Worm (Caenorhabditis elegans) whole organism, late embryonic: Measurements from ENCODE around the gene srw-6.

Experiments used
- K09A11.1 ChIP-seq: sonication (generic microtip); optimal IDR thresholded peaks from 2 replicates; lab custom pipeline; 2017; ENCODE audit warnings: antibody characterized with exemption, mild to moderate bottlenecking, missing genetic modification characterization, missing compliant biosample characterization; ENCODE audit not compliant: insufficient read depth
- Y22D7AL.16 ChIP-seq: sonication (generic microtip); optimal IDR thresholded peaks from 2 replicates; lab custom pipeline; 2016; ENCODE audit warnings: missing genetic modification characterization, missing compliant biosample characterization
- ceh-18 ChIP-seq: sonication (generic microtip); optimal IDR thresholded peaks from 2 replicates; lab custom pipeline; 2016; ENCODE audit warnings: missing genetic modification characterization, missing compliant biosample characterization
- ceh-19 ChIP-seq: fragments of 200-800 bp; sonication (Bioruptor generic); optimal IDR thresholded peaks from 2 replicates; lab custom pipeline; 2018; ENCODE audit warnings: mild to moderate bottlenecking, missing genetic modification characterization, missing compliant biosample characterization
- ceh-24 ChIP-seq: sonication (generic microtip); optimal IDR thresholded peaks from 2 replicates; lab custom pipeline; 2016; ENCODE audit warnings: mild to moderate bottlenecking, missing genetic modification characterization, missing compliant biosample characterization
- ceh-30 ChIP-seq: fragments of 150-350 bp; optimal IDR thresholded peaks from 2 replicates; lab custom pipeline; 2014; ENCODE audit warnings: missing biosample characterization, missing genetic modification characterization
- ceh-34 ChIP-seq: sonication (generic microtip); optimal IDR thresholded peaks from 2 replicates; lab custom pipeline; 2016; ENCODE audit warnings: mild to moderate bottlenecking, missing genetic modification characterization, missing compliant biosample characterization
- ceh-48 ChIP-seq: sonication (generic microtip); optimal IDR thresholded peaks from 2 replicates; lab custom pipeline; 2016; ENCODE audit warnings: missing genetic modification characterization, inconsistent platforms, missing compliant biosample characterization
- ceh-9 ChIP-seq: sonication (generic microtip); optimal IDR thresholded peaks from 2 replicates; lab custom pipeline; 2016; ENCODE audit warnings: mild to moderate bottlenecking, missing genetic modification characterization, inconsistent platforms, missing compliant biosample characterization
- che-1 ChIP-seq: sonication (generic microtip); optimal IDR thresholded peaks from 2 replicates; lab custom pipeline; 2016; ENCODE audit warnings: mild to moderate bottlenecking, missing genetic modification characterization, missing compliant biosample characterization
- dve-1 ChIP-seq: sonication (generic microtip); optimal IDR thresholded peaks from 2 replicates; lab custom pipeline; 2017; ENCODE audit warnings: antibody characterized with exemption, mild to moderate bottlenecking, missing genetic modification characterization, missing compliant biosample characterization
- elt-2 ChIP-seq: sonication (generic microtip); optimal IDR thresholded peaks from 2 replicates; lab custom pipeline; 2016; ENCODE audit warnings: missing genetic modification reagents, missing genetic modification characterization, missing compliant biosample characterization
- elt-4 ChIP-seq: sonication (generic microtip); optimal IDR thresholded peaks from 2 replicates; lab custom pipeline; 2016; ENCODE audit warnings: missing genetic modification characterization, missing compliant biosample characterization
- fax-1 ChIP-seq: sonication (generic microtip); optimal IDR thresholded peaks from 2 replicates; lab custom pipeline; 2016; ENCODE audit warnings: missing genotype, missing genetic modification characterization, missing compliant biosample characterization
- fkh-6 ChIP-seq: sonication (generic microtip); optimal IDR thresholded peaks from 2 replicates; lab custom pipeline; 2016; ENCODE audit warnings: missing genetic modification characterization, missing compliant biosample characterization
- hlh-13 ChIP-seq: fragments of 200-800 bp; sonication (Bioruptor generic); optimal IDR thresholded peaks from 2 replicates; lab custom pipeline; 2018; ENCODE audit warnings: mild to moderate bottlenecking, missing genetic modification characterization, missing compliant biosample characterization
- hlh-30 ChIP-seq: sonication (generic microtip); optimal IDR thresholded peaks from 2 replicates; lab custom pipeline; 2017; ENCODE audit warnings: antibody characterized with exemption, missing genetic modification characterization, missing compliant biosample characterization; ENCODE audit not compliant: insufficient read depth
- hlh-6 ChIP-seq: sonication (generic microtip); optimal IDR thresholded peaks from 2 replicates; lab custom pipeline; 2016; ENCODE audit warnings: missing genotype, missing genetic modification characterization, missing compliant biosample characterization
- hlh-8 ChIP-seq: sonication (generic microtip); optimal IDR thresholded peaks from 2 replicates; lab custom pipeline; 2016; ENCODE audit warnings: missing genotype, missing genetic modification characterization, missing compliant biosample characterization
- lim-6 ChIP-seq: sonication (generic microtip); optimal IDR thresholded peaks from 2 replicates; lab custom pipeline; 2016; ENCODE audit warnings: missing genetic modification characterization, missing compliant biosample characterization
- lin-11 ChIP-seq: fragments of 200-800 bp; sonication (Bioruptor generic); optimal IDR thresholded peaks from 2 replicates; lab custom pipeline; 2018; ENCODE audit warnings: mild to moderate bottlenecking, missing genetic modification characterization, missing compliant biosample characterization
- madf-2 ChIP-seq: sonication (generic microtip); optimal IDR thresholded peaks from 2 replicates; lab custom pipeline; 2017; ENCODE audit warnings: missing genetic modification characterization, missing compliant biosample characterization
- nfya-1 ChIP-seq: sonication (generic microtip); optimal IDR thresholded peaks from 2 replicates; lab custom pipeline; 2017; ENCODE audit warnings: missing genetic modification characterization, mild to moderate bottlenecking, missing compliant biosample characterization, antibody characterized with exemption, moderate library complexity
- npax-4 ChIP-seq: sonication (generic microtip); optimal IDR thresholded peaks from 2 replicates; lab custom pipeline; 2016; ENCODE audit warnings: missing genetic modification characterization, missing compliant biosample characterization
- odd-2 ChIP-seq: sonication (generic microtip); optimal IDR thresholded peaks from 2 replicates; lab custom pipeline; 2017; ENCODE audit warnings: antibody characterized with exemption, mild to moderate bottlenecking, missing genetic modification characterization, missing compliant biosample characterization
- pag-3 ChIP-seq: sonication (generic microtip); optimal IDR thresholded peaks from 2 replicates; lab custom pipeline; 2016; ENCODE audit warnings: missing compliant biosample characterization, missing genetic modification characterization, borderline replicate concordance
- pat-9 ChIP-seq: fragments of 200-800 bp; sonication (Bioruptor generic); optimal IDR thresholded peaks from 2 replicates; lab custom pipeline; 2018; ENCODE audit warnings: mild to moderate bottlenecking, missing genetic modification characterization, moderate library complexity, missing compliant biosample characterization
- pax-1 ChIP-seq: fragments of 150-350 bp; optimal IDR thresholded peaks from 2 replicates; lab custom pipeline; 2014; ENCODE audit warnings: missing biosample characterization, missing genetic modification characterization
- pha-2 ChIP-seq: sonication (generic microtip); optimal IDR thresholded peaks from 2 replicates; lab custom pipeline; 2017; ENCODE audit warnings: mild to moderate bottlenecking, missing genetic modification characterization, missing compliant biosample characterization
- ref-2 ChIP-seq: sonication (generic microtip); optimal IDR thresholded peaks from 2 replicates; lab custom pipeline; 2016; ENCODE audit warnings: missing genetic modification characterization, missing compliant biosample characterization
- sdc-2 ChIP-seq: sonication (generic microtip); optimal IDR thresholded peaks from 2 replicates; lab custom pipeline; 2016; ENCODE audit warnings: missing genotype, missing genetic modification characterization, missing compliant biosample characterization
- sox-2 ChIP-seq: fragments of 200-800 bp; sonication (Bioruptor generic); IDR thresholded peaks from 2 replicates; pipeline ENCODE4 v1.3.6; 2022; ENCODE audit warnings: missing genetic modification reagents, missing genetic modification characterization, missing compliant biosample characterization
- syd-9 ChIP-seq: sonication (generic microtip); optimal IDR thresholded peaks from 2 replicates; lab custom pipeline; 2016; ENCODE audit warnings: mild to moderate bottlenecking, missing genetic modification characterization, moderate library complexity, missing compliant biosample characterization
- tbx-2 ChIP-seq: sonication (generic microtip); optimal IDR thresholded peaks from 2 replicates; lab custom pipeline; 2016; ENCODE audit warnings: missing genetic modification characterization, missing compliant biosample characterization
- tbx-7 ChIP-seq: sonication (generic microtip); optimal IDR thresholded peaks from 2 replicates; lab custom pipeline; 2016; ENCODE audit warnings: missing genotype, missing genetic modification characterization, missing compliant biosample characterization
- ttx-3 ChIP-seq: sonication (generic microtip); optimal IDR thresholded peaks from 2 replicates; lab custom pipeline; 2016; ENCODE audit warnings: missing genetic modification reagents, missing genetic modification characterization, missing compliant biosample characterization
- unc-3 ChIP-seq, 2 experiments: fragments of 200-800 bp in 1 of 2; sonication (Bioruptor generic) in 1 of 2; sonication (generic microtip) in 1 of 2; conservative IDR thresholded peaks in 1 of 2; optimal IDR thresholded peaks in 1 of 2; 2 replicates each; pipeline versions ENCODE4 v1.3.6 to Lab custom; 2016 to 2022; ENCODE audit warnings: missing compliant biosample characterization in 2 of 2, missing genetic modification characterization in 2 of 2, missing genetic modification reagents in 1 of 2
- unc-42 ChIP-seq: sonication (generic microtip); optimal IDR thresholded peaks from 2 replicates; lab custom pipeline; 2016; ENCODE audit warnings: missing genotype, missing genetic modification characterization, missing compliant biosample characterization
- unc-86 ChIP-seq: sonication (generic microtip); optimal IDR thresholded peaks from 2 replicates; lab custom pipeline; 2016; ENCODE audit warnings: missing genetic modification characterization, missing compliant biosample characterization
- zip-5 ChIP-seq: sonication (generic microtip); optimal IDR thresholded peaks from 2 replicates; lab custom pipeline; 2016; ENCODE audit warnings: missing genetic modification characterization, missing compliant biosample characterization

srw-6 gene

DNA sequence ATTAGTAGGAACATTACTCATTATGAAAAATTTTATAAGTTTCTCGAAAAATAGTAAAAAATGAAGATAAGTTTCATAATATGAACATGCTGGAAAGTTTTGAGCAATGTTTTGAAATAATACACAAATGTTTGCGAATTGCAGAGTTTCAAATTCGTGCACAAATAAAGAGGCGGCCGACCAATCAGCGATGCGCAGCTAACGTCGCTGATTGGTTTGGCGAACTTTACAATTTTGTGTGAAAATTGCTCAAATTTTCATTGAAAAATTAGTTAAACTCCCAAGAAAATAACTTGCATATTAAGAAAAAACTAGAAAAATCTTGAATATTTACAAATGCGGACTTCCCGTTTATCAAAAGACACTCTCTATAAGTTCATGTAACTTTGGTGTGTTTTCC, 24.2 kb downstream of the srw-6 start:
- TF ChIP-seq dve-1 (tag; lab: Kevin White, UChicago) (no peak), pag-3 (tag; lab: Kevin White, UChicago) (no peak), lim-6 (no peak), unc-42 (tag; lab: Kevin White, UChicago) (no peak), fax-1 (no peak), nfya-1 (tag; lab: Kevin White, UChicago) (peak; percentile 78), fkh-6 (no peak)

- no peak for TF ChIP-seq ceh-19
- TF ChIP-seq lin-11 (tag; lab: Kevin White, UChicago), result no peak
- TF ChIP-seq pag-3 (tag; lab: Kevin White, UChicago), result no peak
- no peak for TF ChIP-seq unc-42 (tag; lab: Kevin White, UChicago)
- TF ChIP-seq elt-2, result no peak
- no peak for TF ChIP-seq ref-2 (tag; lab: Kevin White, UChicago)
- no peak for TF ChIP-seq sox-2 (GFP tag; lab: Robert Waterston, UW)
- no peak for TF ChIP-seq zip-5
- no peak for TF ChIP-seq pha-2 (tag; lab: Kevin White, UChicago)
- no peak for TF ChIP-seq elt-4 (tag; lab: Kevin White, UChicago)
These were observed 33.0 kb downstream of the srw-6 start for ce11 chrV:3841462-3841861.

DNA sequence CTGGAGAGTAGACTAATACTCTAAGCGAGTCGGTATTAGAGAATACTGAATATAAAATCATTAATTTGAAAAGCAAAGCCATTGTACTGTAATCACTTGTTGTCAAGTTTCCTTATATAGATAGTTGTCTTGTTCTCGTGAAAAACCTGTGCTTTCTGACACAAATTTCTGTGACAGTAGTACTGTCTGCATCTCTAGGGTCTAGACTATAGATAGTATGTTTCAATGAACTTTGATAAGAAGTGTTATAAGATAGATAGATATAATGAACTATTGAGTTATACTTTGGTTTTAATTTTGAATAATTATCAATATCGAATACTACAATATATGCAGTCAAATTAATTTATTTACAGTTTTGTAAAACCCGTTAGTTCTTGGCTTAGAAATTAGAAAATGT, 35.5 kb downstream of the srw-6 start, which contains the start of gene ugt-32:
ugt-32 (minus strand) TSS at position 82 of the 400 bp plus-strand sequence.
- TF ChIP-seq madf-2 (tag; lab: Kevin White, UChicago) (no peak), hlh-6 (tag; lab: Kevin White, UChicago) (no peak), hlh-8 (no peak), ttx-3 (tag; lab: Kevin White, UChicago) (no peak)
- TF ChIP-seq, all 69 proteins: peak for 0

DNA sequence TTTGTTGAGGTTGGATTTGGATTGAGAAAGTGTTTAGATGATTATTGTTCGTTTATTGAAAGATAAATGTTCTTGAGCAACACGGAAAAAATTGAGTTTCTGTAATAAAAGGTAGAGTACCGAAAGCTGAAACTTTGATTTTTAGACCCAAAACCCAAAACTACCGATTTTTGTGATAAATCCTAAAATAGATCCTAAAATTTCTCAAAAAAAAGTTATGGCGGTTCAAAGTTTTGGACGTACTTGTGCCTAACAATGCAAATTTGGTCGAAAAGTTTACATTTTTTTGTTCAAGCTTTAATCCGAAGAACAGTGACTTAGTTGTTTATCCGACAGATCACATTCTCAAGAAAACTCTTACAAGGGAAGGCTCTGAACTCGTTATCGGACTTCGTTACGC, 38.8 kb downstream of the srw-6 start, which contains the start of gene nhr-185:
nhr-185 (minus strand) TSS at position 101 of the 400 bp plus-strand sequence.
- TF ChIP-seq fkh-6 (no peak), hlh-13 (GFP tag; lab: Kevin White, UChicago) (no peak), ceh-9 (tag; lab: Kevin White, UChicago) (no peak), unc-86 (tag; lab: Kevin White, UChicago) (no peak), pag-3 (tag; lab: Kevin White, UChicago) (no peak), nfya-1 (tag; lab: Kevin White, UChicago) (no peak), sdc-2 (tag; lab: Kevin White, UChicago) (no peak), pax-1 (tag; lab: Kevin White, UChicago) (no peak), tbx-7 (no peak), ceh-48 (no peak), npax-4 (tag; lab: Kevin White, UChicago) (no peak), ceh-34 (tag; lab: Kevin White, UChicago) (no peak), lin-11 (tag; lab: Kevin White, UChicago) (no peak), ref-2 (tag; lab: Kevin White, UChicago) (no peak), Y22D7AL.16 (tag; lab: Kevin White, UChicago) (no peak), ceh-18 (tag; lab: Kevin White, UChicago) (no peak), sox-2 (GFP tag; lab: Robert Waterston, UW) (no peak), hlh-30 (tag; lab: Kevin White, UChicago) (no peak)
- TF ChIP-seq, all 69 proteins: peak for 0

ce11 chrV:3851760-3852159, 43.3 kb downstream of the srw-6 start:
- no peak for TF ChIP-seq pat-9 (tag; lab: Kevin White, UChicago)
- no peak for TF ChIP-seq tbx-7
- TF ChIP-seq syd-9 (tag; lab: Kevin White, UChicago), result no peak
- TF ChIP-seq ceh-30 (tag; lab: Kevin White, UChicago), result no peak
- no peak for TF ChIP-seq sdc-2 (tag; lab: Kevin White, UChicago)
- TF ChIP-seq ceh-48, result no peak
- no peak for TF ChIP-seq odd-2 (tag; lab: Kevin White, UChicago)
- no peak for TF ChIP-seq unc-3 (GFP tag; conservative IDR thresholded peaks at IDR 0.05; lab: Robert Waterston, UW)
- no peak for TF ChIP-seq unc-3 (tag; optimal IDR thresholded peaks at IDR 0.05; lab: Kevin White, UChicago)
- TF ChIP-seq tbx-2, result no peak
- TF ChIP-seq fkh-6, result no peak
- TF ChIP-seq K09A11.1 (tag; lab: Kevin White, UChicago), result no peak
- TF ChIP-seq che-1 (tag; lab: Kevin White, UChicago), result no peak
- no peak for TF ChIP-seq unc-42 (tag; lab: Kevin White, UChicago)
- no peak for TF ChIP-seq ceh-24 (tag; lab: Kevin White, UChicago)
- no peak for TF ChIP-seq ceh-19
